Fruit fly (Drosophila melanogaster): ENCODE measurements around the gene Sirup.
A peak's percentile ranks its signal among the peaks of the same experiment; 100 is the strongest.

The Sirup gene

dm6 chr2L:8029160-8029852 lies 30.6 kb downstream of the Sirup start, which contains the start of gene baf:
baf (plus strand) TSS chr2L:8029462.
- TF ChIP-seq Mnt (GFP tag; optimal IDR thresholded peaks at IDR 0.05) = peak; percentile 40
- TF ChIP-seq cic (GFP tag; optimal IDR thresholded peaks at IDR 0.05) = peak; percentile 40
- no peak for TF ChIP-seq toe (GFP tag; optimal IDR thresholded peaks at IDR 0.05)

- TF ChIP-seq cic (GFP tag; optimal IDR thresholded peaks at IDR 0.05) (no peak), CG14711 (tag; optimal IDR thresholded peaks at IDR 0.05) (no peak), CG7045 (GFP tag; optimal IDR thresholded peaks at IDR 0.05) (no peak), CG12768 (GFP tag; optimal IDR thresholded peaks at IDR 0.05) (no peak), kay (GFP tag; ENCODE audit: borderline replicate concordance) (no peak), CG11617 (GFP tag; optimal IDR thresholded peaks at IDR 0.05) (no peak), tj (GFP tag; optimal IDR thresholded peaks at IDR 0.05) (no peak), Mnt (GFP tag; optimal IDR thresholded peaks at IDR 0.05) (no peak), CG5204 (GFP tag; optimal IDR thresholded peaks at IDR 0.05) (no peak)
These were observed 31.4 kb downstream of the Sirup start for dm6 chr2L:8030102-8030501.

dm6 chr2L:8030693-8031210 lies 32.1 kb downstream of the Sirup start, which contains the start of gene Cka:
Cka (plus strand) TSS chr2L:8030721.
- TF ChIP-seq Crg-1 (GFP tag; optimal IDR thresholded peaks at IDR 0.05) = no peak
- peak; percentile 64 for TF ChIP-seq pad (GFP tag; optimal IDR thresholded peaks at IDR 0.05)
- TF ChIP-seq CG14711 (tag; optimal IDR thresholded peaks at IDR 0.05) = peak; percentile 57
- peak; percentile 4 for TF ChIP-seq CG33017 (tag; optimal IDR thresholded peaks at IDR 0.05)
- peak; percentile 30 for TF ChIP-seq cic (GFP tag; optimal IDR thresholded peaks at IDR 0.05)
- TF ChIP-seq bab1 (GFP tag; optimal IDR thresholded peaks at IDR 0.05) = peak; percentile 32
- no peak for TF ChIP-seq CG1620 (GFP tag; optimal IDR thresholded peaks at IDR 0.05)
- peak; percentile 65 for TF ChIP-seq Mnt (GFP tag; optimal IDR thresholded peaks at IDR 0.05)
- TF ChIP-seq CG12768 (GFP tag; optimal IDR thresholded peaks at IDR 0.05) = peak; percentile 41
- no peak for TF ChIP-seq cnc (optimal IDR thresholded peaks at IDR 0.05)
- peak; percentile 39 for TF ChIP-seq tj (GFP tag; optimal IDR thresholded peaks at IDR 0.05)
- TF ChIP-seq CG11617 (GFP tag; optimal IDR thresholded peaks at IDR 0.05) = peak; percentile 12

DNA sequence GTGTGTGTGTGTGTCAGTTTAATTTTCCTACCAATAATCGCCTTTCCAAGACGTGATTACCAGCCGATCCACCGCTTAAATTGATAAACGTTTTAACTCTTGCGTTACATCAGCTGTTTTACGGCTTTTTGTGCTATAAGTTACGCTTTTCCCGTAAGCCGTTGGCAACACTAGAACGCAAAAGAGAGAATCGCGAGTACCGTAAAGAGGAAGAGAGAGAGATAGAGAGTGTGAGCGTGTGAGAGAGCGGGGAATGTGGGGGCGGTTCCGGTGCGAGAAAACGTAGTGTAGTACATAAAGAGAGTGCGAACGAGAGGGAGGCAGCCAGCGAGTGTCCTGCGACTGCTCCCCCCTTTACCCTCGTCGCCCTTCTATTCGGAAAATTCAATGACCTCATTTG lies 32.9 kb downstream of the Sirup start:
- TF ChIP-seq CG14711 (tag; optimal IDR thresholded peaks at IDR 0.05) (peak; percentile 74), CG7045 (GFP tag; optimal IDR thresholded peaks at IDR 0.05) (no peak), CG12768 (GFP tag; optimal IDR thresholded peaks at IDR 0.05) (peak; percentile 36), cnc (optimal IDR thresholded peaks at IDR 0.05) (no peak), pad (GFP tag; optimal IDR thresholded peaks at IDR 0.05) (peak; percentile 72), kay (GFP tag; ENCODE audit: borderline replicate concordance) (no peak), Crg-1 (GFP tag; optimal IDR thresholded peaks at IDR 0.05) (no peak), CG7101 (tag; optimal IDR thresholded peaks at IDR 0.05) (peak; percentile 1), CG1620 (GFP tag; optimal IDR thresholded peaks at IDR 0.05) (no peak), bab1 (GFP tag; optimal IDR thresholded peaks at IDR 0.05) (peak; percentile 22), cic (GFP tag; optimal IDR thresholded peaks at IDR 0.05) (peak; percentile 29)

- TF ChIP-seq CG7101 (tag; optimal IDR thresholded peaks at IDR 0.05) = peak; percentile 68
- no peak for TF ChIP-seq cic (GFP tag; optimal IDR thresholded peaks at IDR 0.05)
- peak; percentile 44 for TF ChIP-seq CG14711 (tag; optimal IDR thresholded peaks at IDR 0.05)
- TF ChIP-seq CG7045 (GFP tag; optimal IDR thresholded peaks at IDR 0.05) = peak; percentile 18
- no peak for TF ChIP-seq Hr96 (GFP tag; optimal IDR thresholded peaks at IDR 0.05)
- TF ChIP-seq ovo (GFP tag; optimal IDR thresholded peaks at IDR 0.05) = no peak
- TF ChIP-seq CG33017 (tag; optimal IDR thresholded peaks at IDR 0.05) = peak; percentile 82
- peak; percentile 53 for TF ChIP-seq CG12768 (GFP tag; optimal IDR thresholded peaks at IDR 0.05)
- peak in 1 of 2 experiments; percentile 71 for TF ChIP-seq cnc (optimal IDR thresholded peaks at IDR 0.05)
- peak; percentile 24 for TF ChIP-seq tj (GFP tag; optimal IDR thresholded peaks at IDR 0.05)
- TF ChIP-seq pad (GFP tag; optimal IDR thresholded peaks at IDR 0.05) = no peak
These were observed 35.1 kb downstream of the Sirup start for dm6 chr2L:8033756-8034155.

dm6 chr2L:8034734-8035133 lies 36.1 kb downstream of the Sirup start:
- TF ChIP-seq Clk (GFP tag; optimal IDR thresholded peaks at IDR 0.05) = peak; percentile 25
- TF ChIP-seq Mnt (GFP tag; optimal IDR thresholded peaks at IDR 0.05) = peak; percentile 5
- peak; percentile 75 for TF ChIP-seq CG33017 (tag; optimal IDR thresholded peaks at IDR 0.05)
- TF ChIP-seq CG7101 (tag; optimal IDR thresholded peaks at IDR 0.05) = peak; percentile 58
- TF ChIP-seq Crg-1 (GFP tag; optimal IDR thresholded peaks at IDR 0.05) = no peak
- peak; percentile 69 for TF ChIP-seq CG7045 (GFP tag; optimal IDR thresholded peaks at IDR 0.05)
- TF ChIP-seq toe (GFP tag; optimal IDR thresholded peaks at IDR 0.05) = no peak
- TF ChIP-seq ovo (GFP tag; optimal IDR thresholded peaks at IDR 0.05) = no peak
- TF ChIP-seq tj (GFP tag; optimal IDR thresholded peaks at IDR 0.05) = peak; percentile 30
- peak in 1 of 2 experiments; percentile 14 for TF ChIP-seq cnc (optimal IDR thresholded peaks at IDR 0.05)
- TF ChIP-seq bab1 (GFP tag; optimal IDR thresholded peaks at IDR 0.05) = peak; percentile 6
- TF ChIP-seq CG14711 (tag; optimal IDR thresholded peaks at IDR 0.05) = peak; percentile 53
- no peak for TF ChIP-seq cic (GFP tag; optimal IDR thresholded peaks at IDR 0.05)
- no peak for TF ChIP-seq kay (GFP tag; ENCODE audit: borderline replicate concordance)
- TF ChIP-seq CG5204 (GFP tag; optimal IDR thresholded peaks at IDR 0.05) = no peak
- TF ChIP-seq pad (GFP tag; optimal IDR thresholded peaks at IDR 0.05) = peak; percentile 51
- TF ChIP-seq CG12768 (GFP tag; optimal IDR thresholded peaks at IDR 0.05) = peak; percentile 44
- peak; percentile 44 for TF ChIP-seq CG11617 (GFP tag; optimal IDR thresholded peaks at IDR 0.05)
- TF ChIP-seq Hr96 (GFP tag; optimal IDR thresholded peaks at IDR 0.05) = no peak
- TF ChIP-seq CG1620 (GFP tag; optimal IDR thresholded peaks at IDR 0.05) = no peak
